Fruit fly (Drosophila melanogaster) whole organism, pupa: ENCODE measurements around the gene CG42481.
A peak's percentile ranks its signal among the peaks of the same experiment; 100 is the strongest.

Source experiments
- CG10348 ChIP-seq: fragments of 200-800 bp; sonication (Bioruptor generic); IDR thresholded peaks from 2 replicates; pipeline ENCODE4 v1.3.6; 2022; ENCODE audit warnings: missing biosample characterization, missing genetic modification characterization
- CG12605 ChIP-seq: fragments of 200-800 bp; sonication (Bioruptor generic); IDR thresholded peaks from 2 replicates; pipeline ENCODE4 v1.3.6; 2022; ENCODE audit warnings: missing biosample characterization, missing genetic modification characterization
- CG13204 ChIP-seq: fragments of 200-800 bp; sonication (Bioruptor generic); optimal IDR thresholded peaks from 2 replicates; lab custom pipeline; 2018; ENCODE audit warnings: missing biosample characterization, mild to moderate bottlenecking, missing genetic modification characterization, moderate library complexity
- CG14655 ChIP-seq: fragments of 200-800 bp; sonication (Bioruptor generic); optimal IDR thresholded peaks from 3 replicates; lab custom pipeline; 2017; ENCODE audit warnings: mild to moderate bottlenecking, missing biosample characterization, missing genetic modification reagents, missing genetic modification characterization
- CG15710 ChIP-seq: fragments of 200-800 bp; sonication (Bioruptor generic); optimal IDR thresholded peaks from 2 replicates; lab custom pipeline; 2018; ENCODE audit warnings: missing biosample characterization, mild to moderate bottlenecking, missing genetic modification characterization, moderate library complexity
- CG17806 ChIP-seq: fragments of 200-800 bp; sonication (Bioruptor generic); optimal IDR thresholded peaks from 2 replicates; lab custom pipeline; 2018; ENCODE audit warnings: missing biosample characterization, mild to moderate bottlenecking, missing genetic modification characterization, moderate library complexity
- CG32121 ChIP-seq: fragments of 200-800 bp; sonication (Bioruptor generic); IDR thresholded peaks from 2 replicates; pipeline ENCODE4 v1.3.6; 2022; ENCODE audit warnings: missing biosample characterization, missing genetic modification characterization
- CG34367 ChIP-seq: fragments of 200-800 bp; sonication (Bioruptor generic); optimal IDR thresholded peaks from 2 replicates; lab custom pipeline; 2018; ENCODE audit warnings: missing biosample characterization, mild to moderate bottlenecking, missing genetic modification characterization
- CG4496 ChIP-seq: fragments of 200-800 bp; sonication (Bioruptor generic); IDR thresholded peaks from 3 replicates; pipeline ENCODE4 v1.3.6; 2022; ENCODE audit warnings: missing biosample characterization, missing genetic modification characterization
- CG8159 ChIP-seq: fragments of 200-800 bp; sonication (Bioruptor generic); optimal IDR thresholded peaks from 3 replicates; lab custom pipeline; 2018; ENCODE audit warnings: missing biosample characterization, mild to moderate bottlenecking, missing genetic modification characterization, moderate library complexity
- CG8301 ChIP-seq: fragments of 200-800 bp; sonication (Bioruptor generic); optimal IDR thresholded peaks from 2 replicates; lab custom pipeline; 2018; ENCODE audit warnings: missing biosample characterization, mild to moderate bottlenecking, missing genetic modification characterization
- CG9948 ChIP-seq: fragments of 200-800 bp; sonication (Bioruptor generic); optimal IDR thresholded peaks from 2 replicates; lab custom pipeline; 2018; ENCODE audit warnings: missing biosample characterization, mild to moderate bottlenecking, missing genetic modification characterization, moderate library complexity
- D1 ChIP-seq: fragments of 200-800 bp; sonication (Bioruptor generic); optimal IDR thresholded peaks from 2 replicates; lab custom pipeline; 2018; ENCODE audit warnings: missing biosample characterization, mild to moderate bottlenecking, missing genetic modification characterization, moderate library complexity
- EcR ChIP-seq: fragments of 200-800 bp; sonication (Bioruptor generic); optimal IDR thresholded peaks from 3 replicates; lab custom pipeline; 2019; ENCODE audit warnings: missing biosample characterization, missing genetic modification characterization, mild to moderate bottlenecking, moderate library complexity, missing genetic modification reagents
- Ets98B ChIP-seq: fragments of 200-800 bp; sonication (Bioruptor generic); IDR thresholded peaks from 2 replicates; pipeline ENCODE4 v1.3.6; 2022; ENCODE audit warnings: missing biosample characterization, missing genetic modification characterization
- Pif1A ChIP-seq: fragments of 200-800 bp; sonication (Bioruptor generic); optimal IDR thresholded peaks from 3 replicates; lab custom pipeline; 2016; ENCODE audit warnings: missing biosample characterization, missing genetic modification characterization
- Pif1B ChIP-seq: fragments of 200-800 bp; sonication (Bioruptor generic); optimal IDR thresholded peaks from 3 replicates; lab custom pipeline; 2016; ENCODE audit warnings: missing biosample characterization, missing genetic modification characterization
- Snoo ChIP-seq: fragments of 200-800 bp; sonication (Bioruptor generic); optimal IDR thresholded peaks from 3 replicates; lab custom pipeline; 2017; ENCODE audit warnings: missing biosample characterization, mild to moderate bottlenecking, missing genetic modification characterization, inconsistent platforms
- fd96Ca ChIP-seq: fragments of 200-800 bp; sonication (Bioruptor generic); IDR thresholded peaks from 3 replicates; pipeline ENCODE4 v1.3.6; 2022; ENCODE audit warnings: missing biosample characterization, missing genetic modification characterization
- gl ChIP-seq: fragments of 200-800 bp; sonication (Bioruptor generic); optimal IDR thresholded peaks from 2 replicates; lab custom pipeline; 2018; ENCODE audit warnings: missing biosample characterization, mild to moderate bottlenecking, missing genetic modification characterization
- rn ChIP-seq: fragments of 200-800 bp; sonication (Bioruptor generic); IDR thresholded peaks from 2 replicates; pipeline ENCODE4 v1.3.6; 2022; ENCODE audit warnings: missing biosample characterization, missing genetic modification characterization

CG42481 gene

dm6 chr3L:13296760-13297159 lies 2.1 kb downstream of the CG42481 start, which contains the start of gene Sfp70A4:
TSS of gene Sfp70A4 (minus strand) at chr3L:13296860.
- TF ChIP-seq CG12605 (GFP tag; lab: Robert Waterston, UW), result no peak
- TF ChIP-seq CG32121, result no peak
- no peak for TF ChIP-seq Snoo (tag; lab: Kevin White, UChicago)
- no peak for TF ChIP-seq D1
- TF ChIP-seq Pif1B (GFP tag; lab: Kevin White, UChicago), result no peak

dm6 chr3L:13295675-13296074 lies 3.1 kb downstream of the CG42481 start:
- TF ChIP-seq D1 (no peak), CG8159 (tag; lab: Kevin White, UChicago) (no peak), CG8301 (tag; lab: Kevin White, UChicago) (no peak), Pif1A (no peak), Pif1B (GFP tag; lab: Kevin White, UChicago) (no peak)

dm6 chr3L:13288161-13288560 lies 10.7 kb downstream of the CG42481 start:
- no peak for TF ChIP-seq Pif1A
- TF ChIP-seq CG15710 (tag; lab: Kevin White, UChicago), result peak; percentile 68
- no peak for TF ChIP-seq gl (tag; lab: Kevin White, UChicago)
- TF ChIP-seq D1, result no peak
- TF ChIP-seq CG8301 (tag; lab: Kevin White, UChicago), result no peak
- TF ChIP-seq CG17806 (tag; lab: Kevin White, UChicago), result peak; percentile 38
- TF ChIP-seq CG9948 (tag; lab: Kevin White, UChicago), result peak; percentile 56
- no peak for TF ChIP-seq CG12605 (GFP tag; lab: Robert Waterston, UW)
- peak; percentile 3 for TF ChIP-seq CG8159 (tag; lab: Kevin White, UChicago)
- no peak for TF ChIP-seq CG10348
- peak; percentile 61 for TF ChIP-seq EcR
- no peak for TF ChIP-seq CG32121
- no peak for TF ChIP-seq CG4496 (GFP tag; lab: Robert Waterston, UW)
- no peak for TF ChIP-seq Snoo (tag; lab: Kevin White, UChicago)
- no peak for TF ChIP-seq fd96Ca
- peak; percentile 42 for TF ChIP-seq Pif1B (GFP tag; lab: Kevin White, UChicago)
- peak; percentile 18 for TF ChIP-seq CG14655 (GFP tag; lab: Kevin White, UChicago)
- no peak for TF ChIP-seq CG13204
- no peak for TF ChIP-seq Ets98B (GFP tag; lab: Robert Waterston, UW)
- TF ChIP-seq rn (GFP tag; lab: Robert Waterston, UW), result no peak
- peak; percentile 36 for TF ChIP-seq CG34367

- TF ChIP-seq CG9948 (tag; lab: Kevin White, UChicago) (no peak), CG4496 (GFP tag; lab: Robert Waterston, UW) (no peak), CG14655 (GFP tag; lab: Kevin White, UChicago) (no peak), rn (GFP tag; lab: Robert Waterston, UW) (no peak), CG34367 (no peak), CG15710 (tag; lab: Kevin White, UChicago) (no peak), CG17806 (tag; lab: Kevin White, UChicago) (no peak), gl (tag; lab: Kevin White, UChicago) (no peak), D1 (no peak), CG13204 (no peak), Pif1A (no peak)
- TF ChIP-seq, all 21 proteins: peak for 0
Measured at dm6 chr3L:13286640-13287039, 12.2 kb downstream of the CG42481 start.

- TF ChIP-seq CG13204, result no peak
- no peak for TF ChIP-seq CG8301 (tag; lab: Kevin White, UChicago)
- no peak for TF ChIP-seq CG4496 (GFP tag; lab: Robert Waterston, UW)
- no peak for TF ChIP-seq CG10348
- no peak for TF ChIP-seq gl (tag; lab: Kevin White, UChicago)
- TF ChIP-seq CG14655 (GFP tag; lab: Kevin White, UChicago), result no peak
- no peak for TF ChIP-seq CG8159 (tag; lab: Kevin White, UChicago)
- TF ChIP-seq Snoo (tag; lab: Kevin White, UChicago), result no peak
- TF ChIP-seq CG34367, result no peak
- no peak for TF ChIP-seq EcR
- TF ChIP-seq CG9948 (tag; lab: Kevin White, UChicago), result no peak
Measured at dm6 chr3L:13284308-13284707, 14.5 kb downstream of the CG42481 start.

dm6 chr3L:13282039-13282438 lies 16.8 kb downstream of the CG42481 start:
- no peak for TF ChIP-seq CG8301 (tag; lab: Kevin White, UChicago)
- no peak for TF ChIP-seq gl (tag; lab: Kevin White, UChicago)
- TF ChIP-seq CG13204, result no peak
- TF ChIP-seq Ets98B (GFP tag; lab: Robert Waterston, UW), result no peak

- TF ChIP-seq fd96Ca (no peak), EcR (no peak), CG10348 (no peak), CG15710 (tag; lab: Kevin White, UChicago) (no peak), CG17806 (tag; lab: Kevin White, UChicago) (no peak), CG8301 (tag; lab: Kevin White, UChicago) (no peak), gl (tag; lab: Kevin White, UChicago) (no peak), Ets98B (GFP tag; lab: Robert Waterston, UW) (no peak), CG8159 (tag; lab: Kevin White, UChicago) (no peak), D1 (no peak), CG32121 (no peak), Pif1B (GFP tag; lab: Kevin White, UChicago) (no peak), CG4496 (GFP tag; lab: Robert Waterston, UW) (no peak), Snoo (tag; lab: Kevin White, UChicago) (no peak), CG13204 (no peak), CG14655 (GFP tag; lab: Kevin White, UChicago) (no peak), Pif1A (no peak), rn (GFP tag; lab: Robert Waterston, UW) (no peak), CG34367 (no peak)
Measured at dm6 chr3L:13271282-13271681, 27.5 kb downstream of the CG42481 start.
